Worm (Caenorhabditis elegans) whole organism, L4 larva: ENCODE data around the gene twk-22.

Experiments
- F10B5.3 ChIP-seq: sonication (generic microtip); optimal IDR thresholded peaks from 2 replicates; lab custom pipeline; 2016; ENCODE audit warnings: mild to moderate bottlenecking, missing genetic modification characterization, missing compliant biosample characterization
- F44E2.7 ChIP-seq: fragments of 200-800 bp; sonication (Bioruptor generic); IDR thresholded peaks from 2 replicates; pipeline ENCODE4 v2.1.2; 2022; ENCODE audit warnings: missing genetic modification characterization, missing compliant biosample characterization
- F49E8.2 ChIP-seq: sonication (generic microtip); optimal IDR thresholded peaks from 2 replicates; lab custom pipeline; 2016; ENCODE audit warnings: missing compliant biosample characterization, mild to moderate bottlenecking, missing genetic modification characterization, borderline replicate concordance
- T26A8.4 ChIP-seq: fragments of 200-800 bp; sonication (Bioruptor generic); IDR thresholded peaks from 2 replicates; pipeline ENCODE4 v1.3.6; 2022; ENCODE audit warnings: missing genetic modification characterization, missing compliant biosample characterization
- Y5F2A.4 ChIP-seq: fragments of 200-800 bp; sonication (Bioruptor generic); optimal IDR thresholded peaks from 2 replicates; lab custom pipeline; 2018; ENCODE audit warnings: mild to moderate bottlenecking, missing genetic modification characterization, missing compliant biosample characterization
- ZK546.5 ChIP-seq, 2 experiments: sonication (generic microtip); optimal IDR thresholded peaks; 2 replicates each; lab custom pipeline; 2017; ENCODE audit warnings: missing biosample characterization in 2 of 2, missing genetic modification characterization in 2 of 2
- aha-1 ChIP-seq: fragments of 150-350 bp; peaks from one replicate; lab custom pipeline; 2014; ENCODE audit warnings: missing biosample characterization, missing genetic modification characterization
- ama-1 ChIP-seq: fragments of 150-350 bp; optimal IDR thresholded peaks from 2 replicates; lab custom pipeline; 2014; ENCODE audit warnings: inconsistent platforms, mixed read lengths
- arid-1 ChIP-seq: fragments of 200-800 bp; sonication (Bioruptor generic); conservative IDR thresholded peaks from 2 replicates; pipeline ENCODE4 v1.3.6; 2022; ENCODE audit warnings: missing genetic modification reagents, missing genetic modification characterization, missing compliant biosample characterization
- daf-12 ChIP-seq: fragments of 150-350 bp; optimal IDR thresholded peaks from 2 replicates; lab custom pipeline; 2014; ENCODE audit warnings: missing biosample characterization, missing genetic modification reagents, missing genetic modification characterization
- daf-19 ChIP-seq: fragments of 200-800 bp; sonication (Bioruptor generic); conservative IDR thresholded peaks from 2 replicates; pipeline ENCODE4 v1.3.6; 2022; ENCODE audit warnings: missing genetic modification characterization, missing compliant biosample characterization
- dve-1 ChIP-seq: sonication (generic microtip); optimal IDR thresholded peaks from 2 replicates; lab custom pipeline; 2017; ENCODE audit warnings: antibody characterized with exemption, mild to moderate bottlenecking, missing genetic modification characterization, missing compliant biosample characterization; ENCODE audit not compliant: insufficient read depth
- egl-27 ChIP-seq: sonication (generic microtip); optimal IDR thresholded peaks from 3 replicates; lab custom pipeline; 2017; ENCODE audit warnings: missing biosample characterization, missing genetic modification reagents, missing genetic modification characterization
- egl-43 ChIP-seq: fragments of 200-800 bp; sonication (Bioruptor generic); IDR thresholded peaks from 2 replicates; pipeline ENCODE4 v1.3.6; 2022; ENCODE audit warnings: missing genetic modification reagents, missing genetic modification characterization, missing compliant biosample characterization
- fkh-10 ChIP-seq: fragments of 150-350 bp; optimal IDR thresholded peaks from 2 replicates; lab custom pipeline; 2014; ENCODE audit warnings: missing biosample characterization, missing genetic modification reagents, missing genetic modification characterization
- hif-1 ChIP-seq, 2 experiments: sonication (generic microtip); optimal IDR thresholded peaks; 2 replicates each; lab custom pipeline; 2016 to 2017; ENCODE audit warnings: missing compliant biosample characterization in 2 of 2, missing genetic modification characterization in 2 of 2, missing genetic modification reagents in 2 of 2, missing genotype in 2 of 2, mild to moderate bottlenecking in 1 of 2
- hlh-30 ChIP-seq: sonication (generic microtip); optimal IDR thresholded peaks from 2 replicates; lab custom pipeline; 2017; ENCODE audit warnings: antibody characterized with exemption, mild to moderate bottlenecking, missing genetic modification characterization, missing compliant biosample characterization; ENCODE audit not compliant: insufficient read depth
- hmg-1.1 ChIP-seq: fragments of 200-800 bp; sonication (Bioruptor generic); IDR thresholded peaks from 2 replicates; pipeline ENCODE4 v1.3.6; 2022; ENCODE audit warnings: missing genetic modification reagents, missing genetic modification characterization, missing compliant biosample characterization
- lin-1 ChIP-seq: fragments of 200-800 bp; sonication (Bioruptor generic); IDR thresholded peaks from 2 replicates; pipeline ENCODE4 v1.3.6; 2022; ENCODE audit warnings: missing genetic modification reagents, missing genetic modification characterization, missing compliant biosample characterization
- lir-3 ChIP-seq: sonication (generic microtip); optimal IDR thresholded peaks from 2 replicates; lab custom pipeline; 2016; ENCODE audit warnings: mild to moderate bottlenecking, missing genetic modification characterization, missing compliant biosample characterization
- lsy-2 ChIP-seq, 2 experiments: fragments of 150-350 bp in 1 of 2; sonication (generic microtip) in 1 of 2; optimal IDR thresholded peaks; 2 replicates each; lab custom pipeline; 2014 to 2017; ENCODE audit warnings: missing biosample characterization in 2 of 2, missing genetic modification characterization in 2 of 2
- madf-5 ChIP-seq, 2 experiments: fragments of 200-800 bp; sonication (Bioruptor generic); IDR thresholded peaks; 2 replicates each; pipeline ENCODE4 v1.3.6; 2022; ENCODE audit warnings: missing compliant biosample characterization in 2 of 2, missing genetic modification characterization in 2 of 2
- mdl-1 ChIP-seq, 2 experiments: fragments of 150-350 bp in 1 of 2; sonication (generic microtip) in 1 of 2; optimal IDR thresholded peaks; 2 replicates each; lab custom pipeline; 2014 to 2017; ENCODE audit warnings: missing biosample characterization in 2 of 2, missing genetic modification characterization in 2 of 2
- mep-1 ChIP-seq: fragments of 150-350 bp; sonication (generic microtip); optimal IDR thresholded peaks from 3 replicates; lab custom pipeline; 2014; ENCODE audit warnings: missing biosample characterization, missing genetic modification characterization
- mes-2 ChIP-seq: sonication (generic microtip); optimal IDR thresholded peaks from 2 replicates; lab custom pipeline; 2016; ENCODE audit warnings: missing genotype, mild to moderate bottlenecking, missing genetic modification characterization, missing compliant biosample characterization; ENCODE audit not compliant: poor library complexity, severe bottlenecking
- mxl-2 ChIP-seq: fragments of 200-800 bp; sonication (Bioruptor generic); conservative IDR thresholded peaks from 2 replicates; pipeline ENCODE4 v1.3.6; 2022; ENCODE audit warnings: missing genetic modification reagents, missing genetic modification characterization, missing compliant biosample characterization
- nhr-102 ChIP-seq: sonication (generic microtip); optimal IDR thresholded peaks from 2 replicates; lab custom pipeline; 2016; ENCODE audit warnings: mild to moderate bottlenecking, missing genetic modification characterization, moderate library complexity, missing compliant biosample characterization
- nhr-42 ChIP-seq: fragments of 200-800 bp; sonication (Bioruptor generic); IDR thresholded peaks from 2 replicates; pipeline ENCODE4 v1.3.6; 2022; ENCODE audit warnings: missing genetic modification characterization, missing compliant biosample characterization
- nhr-48 ChIP-seq: sonication (generic microtip); optimal IDR thresholded peaks from 2 replicates; lab custom pipeline; 2016; ENCODE audit warnings: mild to moderate bottlenecking, missing genetic modification characterization, missing compliant biosample characterization
- nhr-6 ChIP-seq: fragments of 150-350 bp; optimal IDR thresholded peaks from 2 replicates; lab custom pipeline; 2014; ENCODE audit warnings: missing biosample characterization, missing genetic modification characterization
- nhr-77 ChIP-seq: fragments of 150-350 bp; optimal IDR thresholded peaks from 2 replicates; lab custom pipeline; 2014; ENCODE audit warnings: missing biosample characterization, missing genetic modification characterization
- php-3 ChIP-seq: fragments of 200-800 bp; sonication (Bioruptor generic); IDR thresholded peaks from 2 replicates; pipeline ENCODE4 v1.3.6; 2022; ENCODE audit warnings: missing genetic modification reagents, missing genetic modification characterization, missing compliant biosample characterization
- pqm-1 ChIP-seq: sonication (generic microtip); optimal IDR thresholded peaks from 2 replicates; lab custom pipeline; 2017; ENCODE audit warnings: missing biosample characterization, missing genetic modification characterization
- set-16 ChIP-seq: fragments of 200-800 bp; sonication (Bioruptor generic); IDR thresholded peaks from 2 replicates; pipeline ENCODE4 v1.3.6; 2022; ENCODE audit warnings: missing genetic modification reagents, missing genetic modification characterization, missing compliant biosample characterization
- snpc-1.2 ChIP-seq: fragments of 200-800 bp; sonication (Bioruptor generic); IDR thresholded peaks from 2 replicates; pipeline ENCODE4 v1.3.6; 2022; ENCODE audit warnings: missing genetic modification reagents, missing genetic modification characterization, missing compliant biosample characterization
- snpc-4 ChIP-seq: fragments of 150-350 bp; optimal IDR thresholded peaks from 2 replicates; lab custom pipeline; 2014; ENCODE audit warnings: missing biosample characterization, missing genetic modification characterization
- spr-1 ChIP-seq: sonication (generic microtip); optimal IDR thresholded peaks from 2 replicates; lab custom pipeline; 2016; ENCODE audit warnings: mild to moderate bottlenecking, missing genetic modification characterization, missing compliant biosample characterization
- tra-1 ChIP-seq: fragments of 200-800 bp; sonication (Bioruptor generic); IDR thresholded peaks from 2 replicates; pipeline ENCODE4 v1.3.6; 2022; ENCODE audit warnings: missing genetic modification reagents, missing genetic modification characterization, missing compliant biosample characterization
- unc-39 ChIP-seq: sonication (generic microtip); optimal IDR thresholded peaks from 2 replicates; lab custom pipeline; 2017; ENCODE audit warnings: missing biosample characterization, missing genetic modification characterization
- unc-62 ChIP-seq, 3 experiments: fragments of 150-350 bp in 1 of 3; sonication (generic microtip); optimal IDR thresholded peaks in 2 of 3; peaks in 1 of 3; 1 replicate in 1 of 3; 2 replicates in 2 of 3; lab custom pipeline; 2014 to 2017; ENCODE audit warnings: missing biosample characterization in 3 of 3, missing genetic modification characterization in 3 of 3, missing genetic modification reagents in 3 of 3, missing genotype in 1 of 3
- vab-7 ChIP-seq: fragments of 200-800 bp; sonication (Bioruptor generic); IDR thresholded peaks from 2 replicates; pipeline ENCODE4 v1.3.6; 2022; ENCODE audit warnings: missing genetic modification reagents, missing genetic modification characterization, missing compliant biosample characterization
- zfp-2 ChIP-seq: sonication (generic microtip); optimal IDR thresholded peaks from 2 replicates; lab custom pipeline; 2016; ENCODE audit warnings: mild to moderate bottlenecking, missing genetic modification characterization, missing compliant biosample characterization
- zip-2 ChIP-seq: fragments of 150-350 bp; optimal IDR thresholded peaks from 2 replicates; lab custom pipeline; 2014; ENCODE audit warnings: missing biosample characterization, missing genetic modification characterization
- ztf-7 ChIP-seq: fragments of 150-350 bp; optimal IDR thresholded peaks from 2 replicates; lab custom pipeline; 2014; ENCODE audit warnings: missing biosample characterization, missing genetic modification characterization

twk-22 gene

DNA sequence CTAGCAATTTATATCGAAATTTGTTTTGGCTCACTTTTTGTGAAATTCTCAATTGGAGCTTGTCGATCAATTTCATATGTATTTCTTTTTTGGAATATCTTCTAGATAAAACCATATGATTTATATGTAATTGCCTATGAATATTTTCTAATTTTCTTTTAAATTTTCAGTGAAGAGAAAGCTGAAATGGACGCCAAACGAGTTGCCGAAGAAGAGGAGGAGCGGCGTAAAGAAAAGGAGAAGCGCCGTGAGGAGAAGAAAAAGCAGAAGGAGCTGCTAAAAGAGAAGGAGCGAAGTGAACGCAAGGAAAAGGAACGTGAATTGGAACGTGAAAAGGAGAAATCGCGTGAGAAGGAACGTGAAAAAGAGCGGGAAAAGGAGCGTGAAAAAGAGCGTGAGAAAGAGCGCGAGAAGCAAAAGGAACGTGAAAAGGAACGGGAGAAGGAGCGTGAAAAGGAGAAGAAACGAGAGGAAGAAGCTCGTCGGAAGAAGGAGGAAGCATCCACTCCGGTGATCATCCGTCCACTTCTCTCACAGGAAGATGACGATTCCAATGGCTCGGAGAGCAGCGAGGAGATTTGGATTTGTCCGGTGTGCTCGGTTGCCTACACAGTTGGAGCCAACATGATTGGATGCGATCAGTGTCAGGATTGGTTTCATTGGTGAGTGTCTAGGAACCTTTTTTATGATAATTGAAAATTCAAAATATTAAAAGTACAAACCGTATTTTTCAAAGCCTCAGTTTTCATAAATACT, 37.8 kb downstream of the twk-22 start:
- no peak for TF ChIP-seq nhr-77
- peak; percentile 9 for TF ChIP-seq aha-1
- TF ChIP-seq mes-2 (tag; lab: Kevin White, UChicago): no peak
- TF ChIP-seq zfp-2: no peak
- TF ChIP-seq unc-62 (GFP tag; optimal IDR thresholded peaks at IDR 0.05 in 1 of 2; lab: Kevin White, UChicago): peak in 1 of 2 experiments; percentile 96
- no peak for TF ChIP-seq unc-62 (tag; optimal IDR thresholded peaks at IDR 0.05; lab: Kevin White, UChicago)
- TF ChIP-seq Y5F2A.4: no peak
- peak; percentile 52 for TF ChIP-seq set-16 (GFP tag; lab: Robert Waterston, UW)

DNA sequence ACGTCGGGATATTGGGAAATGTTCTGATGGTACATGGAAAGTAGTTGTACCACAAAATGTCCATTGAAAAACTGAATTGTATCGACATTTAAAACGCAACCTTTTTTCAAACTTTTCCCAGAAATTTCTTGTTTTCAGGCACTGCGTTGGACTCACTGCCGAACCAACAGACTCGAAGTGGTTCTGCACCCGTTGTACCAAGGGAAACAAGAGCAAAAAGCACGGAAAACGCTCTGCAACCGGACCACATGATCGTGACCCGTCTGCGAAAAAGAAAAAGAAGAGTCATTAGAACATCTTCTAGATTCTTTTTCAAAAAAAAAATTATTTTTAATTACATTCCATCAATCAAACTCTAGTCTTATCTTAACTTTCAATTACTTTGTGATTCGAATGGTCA, 39.0 kb downstream of the twk-22 start:
- TF ChIP-seq fkh-10 (GFP tag; lab: Kevin White, UChicago): peak; percentile 36
- no peak for TF ChIP-seq daf-12 (tag; lab: Kevin White, UChicago)

DNA sequence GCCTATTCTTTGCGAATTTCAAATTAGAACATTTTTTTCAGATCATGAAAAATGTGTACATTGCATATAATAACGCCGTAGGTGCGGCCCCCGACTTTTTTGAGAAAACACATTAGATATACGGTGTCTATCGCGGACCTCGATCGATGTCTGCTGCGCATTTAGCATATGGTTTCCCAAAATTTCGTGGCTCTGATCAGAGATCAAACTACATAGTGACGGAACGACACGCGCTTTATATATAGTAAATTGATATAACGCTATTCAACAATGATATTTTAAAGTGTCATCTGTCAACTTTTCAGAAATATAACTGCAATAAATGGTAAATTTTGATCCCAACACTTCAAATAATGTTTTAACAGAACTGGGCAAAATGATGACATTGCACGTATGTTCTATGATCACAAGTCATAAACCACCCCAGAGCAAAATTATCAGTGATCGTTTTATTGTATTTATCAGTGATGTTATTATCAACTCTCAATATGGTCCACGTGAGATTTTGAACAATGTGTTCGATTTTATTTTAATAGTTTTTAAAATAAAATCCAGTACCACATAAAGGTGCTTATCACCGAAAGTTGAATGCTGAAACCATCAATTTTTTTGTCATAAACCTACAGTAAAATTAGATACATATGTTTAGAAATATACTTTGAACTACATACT, 40.1 kb downstream of the twk-22 start:
- TF ChIP-seq pqm-1 (tag; lab: Kevin White, UChicago) (peak; percentile 70), ZK546.5 (tag; optimal IDR thresholded peaks at IDR 0.05; lab: Kevin White, UChicago) (no peak), fkh-10 (GFP tag; lab: Kevin White, UChicago) (no peak), F10B5.3 (tag; lab: Kevin White, UChicago) (no peak), nhr-42 (GFP tag; lab: Robert Waterston, UW) (no peak), ztf-7 (tag; lab: Kevin White, UChicago) (no peak), php-3 (GFP tag; lab: Robert Waterston, UW) (peak; percentile 98), hmg-1.1 (GFP tag; lab: Robert Waterston, UW) (no peak), tra-1 (peak; percentile 77), hif-1 (tag; optimal IDR thresholded peaks at IDR 0.05; lab: Kevin White, UChicago) (peak in 1 of 2 experiments; percentile 79), arid-1 (GFP tag; lab: Robert Waterston, UW) (no peak), lir-3 (tag; lab: Kevin White, UChicago) (no peak), F44E2.7 (GFP tag; lab: Robert Waterston, UW) (no peak), nhr-102 (tag; lab: Kevin White, UChicago) (peak; percentile 29), zip-2 (no peak), dve-1 (tag; lab: Kevin White, UChicago) (peak; percentile 85), snpc-1.2 (GFP tag; lab: Robert Waterston, UW) (no peak), mxl-2 (GFP tag; lab: Robert Waterston, UW) (no peak), vab-7 (GFP tag; lab: Robert Waterston, UW) (no peak), lsy-2 (tag; optimal IDR thresholded peaks at IDR 0.05; lab: Kevin White, UChicago) (peak in 1 of 2 experiments; percentile 18), mes-2 (tag; lab: Kevin White, UChicago) (no peak), egl-43 (GFP tag; lab: Robert Waterston, UW) (no peak), mep-1 (peak; percentile 24), set-16 (GFP tag; lab: Robert Waterston, UW) (no peak), nhr-6 (tag; lab: Kevin White, UChicago) (peak; percentile 57), F49E8.2 (tag; lab: Kevin White, UChicago) (no peak), snpc-4 (tag; lab: Kevin White, UChicago) (no peak), lin-1 (GFP tag; lab: Robert Waterston, UW) (no peak), egl-27 (tag; lab: Kevin White, UChicago) (no peak), T26A8.4 (no peak), hlh-30 (tag; lab: Kevin White, UChicago) (peak; percentile 34), daf-19 (GFP tag; lab: Robert Waterston, UW) (no peak), nhr-48 (tag; lab: Kevin White, UChicago) (peak; percentile 74), madf-5 (GFP tag; IDR thresholded peaks at IDR 0.05; lab: Robert Waterston, UW) (no peak), mdl-1 (tag; optimal IDR thresholded peaks at IDR 0.05; lab: Kevin White, UChicago) (peak in 1 of 2 experiments; percentile 69), nhr-77 (peak; percentile 45), unc-39 (tag; lab: Kevin White, UChicago) (no peak), spr-1 (tag; lab: Kevin White, UChicago) (no peak), ama-1 (lab: Kevin White, UChicago) (no peak)
